Fruit fly (Drosophila melanogaster): ENCODE data around the gene Gr5a.

dm6 chrX:5679079-5679932 is 1.1 kb upstream of the Gr5a start:
- TF ChIP-seq Hr39 (GFP tag; optimal IDR thresholded peaks at IDR 0.05) = peak; percentile 86
- peak; percentile 59 for TF ChIP-seq CG6854 (GFP tag; optimal IDR thresholded peaks at IDR 0.05)
- no peak for TF ChIP-seq Gug (GFP tag; IDR thresholded peaks at IDR 0.05)
- peak; percentile 85 for TF ChIP-seq esn (GFP tag; optimal IDR thresholded peaks at IDR 0.05)
- peak; percentile 64 for TF ChIP-seq CG32006 (GFP tag; optimal IDR thresholded peaks at IDR 0.05)
- peak; percentile 54 for TF ChIP-seq Sox15 (GFP tag; optimal IDR thresholded peaks at IDR 0.05)
- TF ChIP-seq Lpt (GFP tag; optimal IDR thresholded peaks at IDR 0.05) = no peak
- TF ChIP-seq Smox (GFP tag; optimal IDR thresholded peaks at IDR 0.05) = peak; percentile 84
- TF ChIP-seq eg (GFP tag; IDR thresholded peaks at IDR 0.05) = peak; percentile 34; the same call in 1 of the 3 replicates
